Fruit fly (Drosophila melanogaster) whole organism, embryonic: ENCODE data around the gene CG10254.

Experiments used
- Asciz ChIP-seq: fragments of 200-800 bp; sonication (Bioruptor generic); optimal IDR thresholded peaks from 2 replicates; lab custom pipeline; 2017; ENCODE audit warnings: missing biosample characterization, mild to moderate bottlenecking, missing genetic modification characterization, missing genetic modification reagents
- Bteb2 ChIP-seq: fragments of 200-800 bp; sonication (Bioruptor generic); optimal IDR thresholded peaks from 2 replicates; lab custom pipeline; 2016; ENCODE audit warnings: missing biosample characterization, missing genetic modification characterization
- CG10147 ChIP-seq: fragments of 200-800 bp; sonication (Bioruptor generic); optimal IDR thresholded peaks from 2 replicates; lab custom pipeline; 2019; ENCODE audit warnings: missing biosample characterization, mild to moderate bottlenecking, missing genetic modification characterization, moderate library complexity
- CG1024 ChIP-seq: fragments of 200-800 bp; sonication (Bioruptor generic); IDR thresholded peaks from 2 replicates; pipeline ENCODE4 v1.3.6; 2022; ENCODE audit warnings: missing biosample characterization, missing genetic modification characterization
- CG10321 ChIP-seq: fragments of 200-800 bp; sonication (Bioruptor generic); IDR thresholded peaks from 2 replicates; pipeline ENCODE4 v1.3.6; 2022; ENCODE audit warnings: missing biosample characterization, missing genetic modification characterization
- CG10431 ChIP-seq: fragments of 200-800 bp; sonication (Bioruptor generic); optimal IDR thresholded peaks from 3 replicates; lab custom pipeline; 2018; ENCODE audit warnings: missing biosample characterization, mild to moderate bottlenecking, missing genetic modification characterization
- CG12236 ChIP-seq: fragments of 200-800 bp; sonication (Bioruptor generic); optimal IDR thresholded peaks from 2 replicates; lab custom pipeline; 2016; ENCODE audit warnings: missing biosample characterization, missing genetic modification characterization
- CG1233 ChIP-seq: fragments of 200-800 bp; sonication (Bioruptor generic); optimal IDR thresholded peaks from 4 replicates; lab custom pipeline; 2018; ENCODE audit warnings: missing biosample characterization, mild to moderate bottlenecking, missing genetic modification characterization
- CG14441 ChIP-seq: fragments of 200-800 bp; sonication (Bioruptor generic); IDR thresholded peaks from 2 replicates; pipeline ENCODE4 v1.3.6; 2022; ENCODE audit warnings: missing biosample characterization, missing genetic modification characterization
- CG15514 ChIP-seq: fragments of 200-800 bp; sonication (Bioruptor generic); optimal IDR thresholded peaks from 3 replicates; lab custom pipeline; 2017; ENCODE audit warnings: missing biosample characterization, missing genetic modification characterization, mild to moderate bottlenecking, moderate library complexity, missing genetic modification reagents
- CG15601 ChIP-seq: fragments of 200-800 bp; sonication (Bioruptor generic); optimal IDR thresholded peaks from 3 replicates; lab custom pipeline; 2019; ENCODE audit warnings: missing biosample characterization, mild to moderate bottlenecking, missing genetic modification characterization, moderate library complexity
- CG1602 ChIP-seq: fragments of 200-800 bp; sonication (Bioruptor generic); optimal IDR thresholded peaks from 3 replicates; lab custom pipeline; 2016; ENCODE audit warnings: missing biosample characterization, missing genetic modification characterization
- CG16813 ChIP-seq: fragments of 200-800 bp; sonication (Bioruptor generic); IDR thresholded peaks from 3 replicates; pipeline ENCODE4 v1.3.6; 2022; ENCODE audit warnings: missing biosample characterization, missing genetic modification characterization; ENCODE audit not compliant: partially characterized antibody
- CG16815 ChIP-seq: fragments of 200-800 bp; sonication (Bioruptor generic); optimal IDR thresholded peaks from 3 replicates; lab custom pipeline; 2017; ENCODE audit warnings: missing biosample characterization, mild to moderate bottlenecking, missing genetic modification characterization
- CG2116 ChIP-seq: fragments of 200-800 bp; sonication (Bioruptor generic); optimal IDR thresholded peaks from 3 replicates; lab custom pipeline; 2018; ENCODE audit warnings: missing biosample characterization, mild to moderate bottlenecking, missing genetic modification characterization
- CG31224 ChIP-seq: fragments of 200-800 bp; sonication (Bioruptor generic); IDR thresholded peaks from 2 replicates; pipeline ENCODE4 v1.3.6; 2022; ENCODE audit warnings: missing biosample characterization, missing genetic modification characterization
- CG6175 ChIP-seq: fragments of 200-800 bp; sonication (Bioruptor generic); IDR thresholded peaks from 3 replicates; pipeline ENCODE4 v1.3.6; 2022; ENCODE audit warnings: missing biosample characterization, missing genetic modification characterization
- CG6254 ChIP-seq: fragments of 200-800 bp; sonication (Bioruptor generic); optimal IDR thresholded peaks from 3 replicates; lab custom pipeline; 2017; ENCODE audit warnings: mild to moderate bottlenecking, missing biosample characterization, missing genetic modification reagents, missing genetic modification characterization
- CG6683 ChIP-seq: fragments of 200-800 bp; sonication (Bioruptor generic); optimal IDR thresholded peaks from 2 replicates; lab custom pipeline; 2017; ENCODE audit warnings: missing biosample characterization, mild to moderate bottlenecking, missing genetic modification characterization, missing genetic modification reagents
- CG6791 ChIP-seq: fragments of 200-800 bp; sonication (Bioruptor generic); IDR thresholded peaks from 3 replicates; pipeline ENCODE4 v1.3.6; 2022; ENCODE audit warnings: missing biosample characterization, missing genetic modification characterization; ENCODE audit not compliant: partially characterized antibody
- CG6854 ChIP-seq: fragments of 200-800 bp; sonication (Bioruptor generic); optimal IDR thresholded peaks from 3 replicates; lab custom pipeline; 2017; ENCODE audit warnings: missing biosample characterization, mild to moderate bottlenecking, missing genetic modification characterization
- CG7839 ChIP-seq: fragments of 200-800 bp; sonication (Bioruptor generic); optimal IDR thresholded peaks from 3 replicates; lab custom pipeline; 2018; ENCODE audit warnings: missing biosample characterization, mild to moderate bottlenecking, missing genetic modification characterization, moderate library complexity
- CG7987 ChIP-seq: fragments of 200-800 bp; sonication (Bioruptor generic); optimal IDR thresholded peaks from 2 replicates; lab custom pipeline; 2018; ENCODE audit warnings: missing biosample characterization, mild to moderate bottlenecking, missing genetic modification characterization, moderate library complexity
- CTCF ChIP-seq: fragments of 200-800 bp; sonication (Bioruptor generic); optimal IDR thresholded peaks from 2 replicates; lab custom pipeline; 2017; ENCODE audit warnings: missing biosample characterization, mild to moderate bottlenecking, missing genetic modification characterization, moderate library complexity
- Chrac-16 ChIP-seq: fragments of 200-800 bp; sonication (Bioruptor generic); optimal IDR thresholded peaks from 3 replicates; lab custom pipeline; 2016; ENCODE audit warnings: missing biosample characterization, missing genetic modification characterization
- CkIIα-i1 ChIP-seq: fragments of 200-800 bp; sonication (Bioruptor generic); IDR thresholded peaks from 2 replicates; pipeline ENCODE4 v1.3.6; 2022; ENCODE audit warnings: missing biosample characterization, missing genetic modification characterization
- D ChIP-seq, 2 experiments: fragments of 200-800 bp in 1 of 2; fragments of >200 bp in 1 of 2; sonication (Bioruptor generic) in 1 of 2; optimal IDR thresholded peaks; 2 replicates in 1 of 2; 3 replicates in 1 of 2; lab custom pipeline; 2017; ENCODE audit warnings: mild to moderate bottlenecking in 1 of 2, missing biosample characterization in 1 of 2, missing genetic modification characterization in 1 of 2, missing genetic modification reagents in 1 of 2
- Deaf1 ChIP-seq: fragments of 200-800 bp; optimal IDR thresholded peaks from 3 replicates; lab custom pipeline; 2019; ENCODE audit warnings: missing biosample characterization, mild to moderate bottlenecking, missing genetic modification characterization, moderate library complexity
- Dip2 ChIP-seq: fragments of 200-800 bp; sonication (Bioruptor generic); IDR thresholded peaks from 2 replicates; pipeline ENCODE4 v1.3.6; 2022; ENCODE audit warnings: missing biosample characterization, missing genetic modification characterization
- Fer1 ChIP-seq: fragments of 200-800 bp; sonication (Bioruptor generic); optimal IDR thresholded peaks from 2 replicates; lab custom pipeline; 2017; ENCODE audit warnings: missing biosample characterization, mild to moderate bottlenecking, missing genetic modification characterization
- H15 ChIP-seq: fragments of 200-800 bp; sonication (Bioruptor generic); IDR thresholded peaks from 3 replicates; pipeline ENCODE4 v1.3.6; 2022; ENCODE audit warnings: missing biosample characterization, missing genetic modification characterization
- HmgD ChIP-seq: fragments of 200-800 bp; sonication (Bioruptor generic); optimal IDR thresholded peaks from 3 replicates; lab custom pipeline; 2016; ENCODE audit warnings: missing biosample characterization, missing genetic modification characterization
- Hsf ChIP-seq: fragments of 200-800 bp; sonication (Bioruptor generic); optimal IDR thresholded peaks from 3 replicates; lab custom pipeline; 2016; ENCODE audit warnings: missing biosample characterization, missing genetic modification characterization
- Lim3 ChIP-seq: fragments of 200-800 bp; sonication (Bioruptor generic); IDR thresholded peaks from 2 replicates; pipeline ENCODE4 v1.3.6; 2022; ENCODE audit warnings: missing biosample characterization, missing genetic modification characterization
- Max ChIP-seq: fragments of 200-800 bp; sonication (Bioruptor generic); optimal IDR thresholded peaks from 2 replicates; lab custom pipeline; 2016; ENCODE audit warnings: missing biosample characterization, mild to moderate bottlenecking, missing genetic modification characterization
- NFAT ChIP-seq: fragments of 200-800 bp; sonication (Bioruptor generic); IDR thresholded peaks from 2 replicates; pipeline ENCODE4 v1.3.6; 2022; ENCODE audit warnings: missing biosample characterization, missing genetic modification characterization
- Opbp ChIP-seq: fragments of 200-800 bp; sonication (Bioruptor generic); IDR thresholded peaks from 3 replicates; pipeline ENCODE4 v1.3.6; 2022; ENCODE audit warnings: missing biosample characterization, missing genetic modification characterization; ENCODE audit not compliant: partially characterized antibody
- Optix ChIP-seq: fragments of 200-800 bp; sonication (Bioruptor generic); IDR thresholded peaks from 3 replicates; pipeline ENCODE4 v1.3.6; 2022; ENCODE audit warnings: missing biosample characterization, missing genetic modification characterization
- Rx ChIP-seq: fragments of 200-800 bp; sonication (Bioruptor generic); IDR thresholded peaks from 2 replicates; pipeline ENCODE4 v1.3.6; 2022; ENCODE audit warnings: missing biosample characterization, missing genetic modification characterization
- ap ChIP-seq: fragments of 200-800 bp; sonication (Bioruptor generic); IDR thresholded peaks from 2 replicates; pipeline ENCODE4 v1.3.6; 2022; ENCODE audit warnings: missing biosample characterization, missing genetic modification characterization
- corto ChIP-seq: fragments of 200-800 bp; sonication (Bioruptor generic); optimal IDR thresholded peaks from 2 replicates; lab custom pipeline; 2016; ENCODE audit warnings: missing biosample characterization, mild to moderate bottlenecking, missing genetic modification characterization, moderate library complexity
- emc ChIP-seq: fragments of 200-800 bp; sonication (Bioruptor generic); optimal IDR thresholded peaks from 2 replicates; lab custom pipeline; 2016; ENCODE audit warnings: missing biosample characterization, missing genetic modification characterization
- ems ChIP-seq: fragments of 200-800 bp; sonication (Bioruptor generic); optimal IDR thresholded peaks from 3 replicates; lab custom pipeline; 2016; ENCODE audit warnings: missing biosample characterization, missing genetic modification characterization
- eve ChIP-seq, 2 experiments: fragments of >200 bp; optimal IDR thresholded peaks; 2 replicates each; lab custom pipeline; 2017; ENCODE audit warnings: missing biosample characterization in 2 of 2, missing genetic modification characterization in 2 of 2
- org-1 ChIP-seq: fragments of 200-800 bp; sonication (Bioruptor generic); optimal IDR thresholded peaks from 2 replicates; lab custom pipeline; 2017; ENCODE audit warnings: missing biosample characterization, missing genetic modification characterization
- peb ChIP-seq: fragments of 200-800 bp; sonication (Bioruptor generic); IDR thresholded peaks from 2 replicates; pipeline ENCODE4 v1.3.6; 2022; ENCODE audit warnings: missing biosample characterization, missing genetic modification characterization
- pfk ChIP-seq: fragments of 200-800 bp; sonication (Bioruptor generic); optimal IDR thresholded peaks from 2 replicates; lab custom pipeline; 2018; ENCODE audit warnings: missing biosample characterization, mild to moderate bottlenecking, missing genetic modification characterization, moderate library complexity
- pho ChIP-seq: fragments of 200-800 bp; sonication (Bioruptor generic); optimal IDR thresholded peaks from 2 replicates; lab custom pipeline; 2016; ENCODE audit warnings: missing biosample characterization, missing genetic modification characterization
- repo ChIP-seq: fragments of 200-800 bp; sonication (Bioruptor generic); optimal IDR thresholded peaks from 2 replicates; lab custom pipeline; 2016; ENCODE audit warnings: missing biosample characterization, missing genetic modification characterization
- sens ChIP-seq: fragments of 200-800 bp; sonication (Bioruptor generic); peaks from one replicate; lab custom pipeline; 2016; ENCODE audit warnings: missing biosample characterization, missing genetic modification characterization
- slp2 ChIP-seq: fragments of 200-800 bp; sonication (Bioruptor generic); optimal IDR thresholded peaks from 2 replicates; lab custom pipeline; 2016; ENCODE audit warnings: missing biosample characterization, missing genetic modification characterization
- trem ChIP-seq: fragments of 200-800 bp; optimal IDR thresholded peaks from 3 replicates; lab custom pipeline; 2019; ENCODE audit warnings: missing biosample characterization, mild to moderate bottlenecking, missing genetic modification characterization, moderate library complexity

The CG10254 gene

DNA sequence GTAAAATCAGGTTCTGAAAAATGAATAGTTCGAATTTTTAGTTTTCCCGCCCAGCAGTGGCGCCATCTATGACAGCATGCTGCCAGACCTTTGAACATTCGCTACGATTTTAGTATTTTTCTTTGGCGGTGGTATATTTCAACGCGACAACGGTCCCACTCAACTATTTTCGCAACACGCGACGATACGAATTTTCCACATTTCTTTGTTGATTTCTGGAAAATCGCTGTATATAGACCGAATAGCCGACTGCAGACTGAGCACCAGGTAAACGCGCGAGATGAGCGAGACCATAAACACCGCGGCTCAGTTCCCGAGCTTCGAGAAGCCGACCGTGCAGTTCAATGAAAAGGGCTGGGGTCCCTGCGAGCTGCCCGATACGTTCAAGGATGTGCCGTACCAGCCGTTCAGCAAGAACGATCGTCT is 14.9 kb downstream of the CG10254 start, which contains the start of gene eIF3d1 (continued):
- TF ChIP-seq CG1233 (GFP tag; lab: Kevin White, UChicago) (no peak), eve (GFP tag; optimal IDR thresholded peaks at IDR 0.05; lab: Kevin White, UChicago) (no peak), H15 (no peak), Dip2 (no peak), Rx (GFP tag; lab: Robert Waterston, UW) (no peak), Hsf (GFP tag; lab: Kevin White, UChicago) (peak; percentile 49), CG10431 (no peak), emc (GFP tag; lab: Kevin White, UChicago) (no peak), CG6683 (no peak), CG10147 (no peak), pfk (GFP tag; lab: Kevin White, UChicago) (no peak), CG6791 (peak; percentile 57; the same call in 2 of the 3 replicates), CG2116 (GFP tag; lab: Kevin White, UChicago) (peak; percentile 51), CG15601 (tag; lab: Kevin White, UChicago) (peak; percentile 18), CG1602 (GFP tag; lab: Kevin White, UChicago) (peak; percentile 2), Fer1 (GFP tag; lab: Kevin White, UChicago) (no peak), pho (GFP tag; lab: Kevin White, UChicago) (no peak), CG12236 (GFP tag; lab: Kevin White, UChicago) (no peak), Bteb2 (GFP tag; lab: Kevin White, UChicago) (no peak), CG7839 (no peak), Lim3 (GFP tag; lab: Robert Waterston, UW) (no peak), Max (GFP tag; lab: Kevin White, UChicago) (peak; percentile 84), CkIIα-i1 (GFP tag; lab: Robert Waterston, UW) (no peak), Chrac-16 (GFP tag; lab: Kevin White, UChicago) (peak; percentile 20), ems (GFP tag; lab: Kevin White, UChicago) (peak; percentile 8), Deaf1 (tag; lab: Kevin White, UChicago) (no peak), CTCF (peak; percentile 98), sens (GFP tag; lab: Kevin White, UChicago) (peak; percentile 77), CG16813 (0 out of 3 replicates have a peak, but pooled peaks have one; percentile 34), CG16815 (no peak), CG1024 (GFP tag; lab: Robert Waterston, UW) (no peak), CG14441 (GFP tag; lab: Robert Waterston, UW) (peak; percentile 17; the same call in 1 of the 2 replicates), CG10321 (no peak), org-1 (GFP tag; lab: Kevin White, UChicago) (no peak), CG31224 (GFP tag; lab: Robert Waterston, UW) (no peak), NFAT (GFP tag; lab: Robert Waterston, UW) (peak; percentile 48; the same call in 1 of the 2 replicates), CG6254 (GFP tag; lab: Kevin White, UChicago) (no peak), HmgD (no peak), CG6175 (GFP tag; lab: Robert Waterston, UW) (no peak), repo (no peak), peb (GFP tag; lab: Robert Waterston, UW) (no peak), CG15514 (GFP tag; lab: Kevin White, UChicago) (peak; percentile 88), Opbp (GFP tag; lab: Robert Waterston, UW) (peak; percentile 41; the same call in 1 of the 3 replicates), CG7987 (GFP tag; lab: Kevin White, UChicago) (no peak), D (optimal IDR thresholded peaks at IDR 0.05; lab: Kevin White, UChicago) (no peak), D (GFP tag; optimal IDR thresholded peaks at IDR 0.05; lab: Kevin White, UChicago) (no peak), CG6854 (GFP tag; lab: Kevin White, UChicago) (no peak), trem (tag; lab: Kevin White, UChicago) (peak; percentile 74), corto (GFP tag; lab: Kevin White, UChicago) (no peak), ap (no peak), slp2 (GFP tag; lab: Kevin White, UChicago) (no peak), Optix (GFP tag; lab: Robert Waterston, UW) (no peak), Asciz (no peak)
